Fruit fly (Drosophila melanogaster) whole organism, pupa: ENCODE data around the gene CG5079.

Experiments used
- CG10348 ChIP-seq: fragments of 200-800 bp; sonication (Bioruptor generic); IDR thresholded peaks from 2 replicates; pipeline ENCODE4 v1.3.6; 2022; ENCODE audit warnings: missing biosample characterization, missing genetic modification characterization
- CG12605 ChIP-seq: fragments of 200-800 bp; sonication (Bioruptor generic); IDR thresholded peaks from 2 replicates; pipeline ENCODE4 v1.3.6; 2022; ENCODE audit warnings: missing biosample characterization, missing genetic modification characterization
- CG13204 ChIP-seq: fragments of 200-800 bp; sonication (Bioruptor generic); optimal IDR thresholded peaks from 2 replicates; lab custom pipeline; 2018; ENCODE audit warnings: missing biosample characterization, mild to moderate bottlenecking, missing genetic modification characterization, moderate library complexity
- CG14655 ChIP-seq: fragments of 200-800 bp; sonication (Bioruptor generic); optimal IDR thresholded peaks from 3 replicates; lab custom pipeline; 2017; ENCODE audit warnings: mild to moderate bottlenecking, missing biosample characterization, missing genetic modification reagents, missing genetic modification characterization
- CG15710 ChIP-seq: fragments of 200-800 bp; sonication (Bioruptor generic); optimal IDR thresholded peaks from 2 replicates; lab custom pipeline; 2018; ENCODE audit warnings: missing biosample characterization, mild to moderate bottlenecking, missing genetic modification characterization, moderate library complexity
- CG17806 ChIP-seq: fragments of 200-800 bp; sonication (Bioruptor generic); optimal IDR thresholded peaks from 2 replicates; lab custom pipeline; 2018; ENCODE audit warnings: missing biosample characterization, mild to moderate bottlenecking, missing genetic modification characterization, moderate library complexity
- CG32121 ChIP-seq: fragments of 200-800 bp; sonication (Bioruptor generic); IDR thresholded peaks from 2 replicates; pipeline ENCODE4 v1.3.6; 2022; ENCODE audit warnings: missing biosample characterization, missing genetic modification characterization
- CG34367 ChIP-seq: fragments of 200-800 bp; sonication (Bioruptor generic); optimal IDR thresholded peaks from 2 replicates; lab custom pipeline; 2018; ENCODE audit warnings: missing biosample characterization, mild to moderate bottlenecking, missing genetic modification characterization
- CG4496 ChIP-seq: fragments of 200-800 bp; sonication (Bioruptor generic); IDR thresholded peaks from 3 replicates; pipeline ENCODE4 v1.3.6; 2022; ENCODE audit warnings: missing biosample characterization, missing genetic modification characterization
- CG8159 ChIP-seq: fragments of 200-800 bp; sonication (Bioruptor generic); optimal IDR thresholded peaks from 3 replicates; lab custom pipeline; 2018; ENCODE audit warnings: missing biosample characterization, mild to moderate bottlenecking, missing genetic modification characterization, moderate library complexity
- CG8301 ChIP-seq: fragments of 200-800 bp; sonication (Bioruptor generic); optimal IDR thresholded peaks from 2 replicates; lab custom pipeline; 2018; ENCODE audit warnings: missing biosample characterization, mild to moderate bottlenecking, missing genetic modification characterization
- CG9948 ChIP-seq: fragments of 200-800 bp; sonication (Bioruptor generic); optimal IDR thresholded peaks from 2 replicates; lab custom pipeline; 2018; ENCODE audit warnings: missing biosample characterization, mild to moderate bottlenecking, missing genetic modification characterization, moderate library complexity
- D1 ChIP-seq: fragments of 200-800 bp; sonication (Bioruptor generic); optimal IDR thresholded peaks from 2 replicates; lab custom pipeline; 2018; ENCODE audit warnings: missing biosample characterization, mild to moderate bottlenecking, missing genetic modification characterization, moderate library complexity
- EcR ChIP-seq: fragments of 200-800 bp; sonication (Bioruptor generic); optimal IDR thresholded peaks from 3 replicates; lab custom pipeline; 2019; ENCODE audit warnings: missing biosample characterization, missing genetic modification characterization, mild to moderate bottlenecking, moderate library complexity, missing genetic modification reagents
- Ets98B ChIP-seq: fragments of 200-800 bp; sonication (Bioruptor generic); IDR thresholded peaks from 2 replicates; pipeline ENCODE4 v1.3.6; 2022; ENCODE audit warnings: missing biosample characterization, missing genetic modification characterization
- Pif1A ChIP-seq: fragments of 200-800 bp; sonication (Bioruptor generic); optimal IDR thresholded peaks from 3 replicates; lab custom pipeline; 2016; ENCODE audit warnings: missing biosample characterization, missing genetic modification characterization
- Pif1B ChIP-seq: fragments of 200-800 bp; sonication (Bioruptor generic); optimal IDR thresholded peaks from 3 replicates; lab custom pipeline; 2016; ENCODE audit warnings: missing biosample characterization, missing genetic modification characterization
- Snoo ChIP-seq: fragments of 200-800 bp; sonication (Bioruptor generic); optimal IDR thresholded peaks from 3 replicates; lab custom pipeline; 2017; ENCODE audit warnings: missing biosample characterization, mild to moderate bottlenecking, missing genetic modification characterization, inconsistent platforms
- fd96Ca ChIP-seq: fragments of 200-800 bp; sonication (Bioruptor generic); IDR thresholded peaks from 3 replicates; pipeline ENCODE4 v1.3.6; 2022; ENCODE audit warnings: missing biosample characterization, missing genetic modification characterization
- gl ChIP-seq: fragments of 200-800 bp; sonication (Bioruptor generic); optimal IDR thresholded peaks from 2 replicates; lab custom pipeline; 2018; ENCODE audit warnings: missing biosample characterization, mild to moderate bottlenecking, missing genetic modification characterization
- rn ChIP-seq: fragments of 200-800 bp; sonication (Bioruptor generic); IDR thresholded peaks from 2 replicates; pipeline ENCODE4 v1.3.6; 2022; ENCODE audit warnings: missing biosample characterization, missing genetic modification characterization

The CG5079 gene

DNA sequence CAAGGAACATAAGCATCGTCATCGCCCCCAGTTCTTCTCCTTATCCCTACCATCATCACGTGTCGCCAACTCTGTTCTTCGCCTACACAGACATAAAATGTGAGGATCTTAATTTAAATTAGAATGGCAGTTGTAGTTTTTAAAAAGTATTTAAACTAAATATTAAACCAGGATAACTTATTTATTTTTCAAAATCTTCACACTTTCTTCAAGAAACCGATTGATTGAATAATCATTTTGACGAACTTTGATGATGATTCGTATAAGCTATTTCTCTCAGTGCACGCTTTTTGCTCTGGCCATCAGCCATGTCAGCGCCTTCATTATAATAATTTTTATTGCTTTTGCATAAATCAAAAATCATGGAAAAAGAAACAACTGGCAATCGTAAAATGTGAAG, 25.5 kb downstream of the CG5079 start:
- TF ChIP-seq CG34367 (tag; lab: Kevin White, UChicago) (peak; percentile 47), CG17806 (tag; lab: Kevin White, UChicago) (peak; percentile 76), CG8301 (tag; lab: Kevin White, UChicago) (peak; percentile 18), rn (GFP tag; lab: Robert Waterston, UW) (no peak), D1 (peak; percentile 52), Pif1A (GFP tag; lab: Kevin White, UChicago) (peak; percentile 59), CG10348 (GFP tag; lab: Robert Waterston, UW) (no peak), CG8159 (peak; percentile 76), Pif1B (peak; percentile 63), fd96Ca (no peak), CG9948 (tag; lab: Kevin White, UChicago) (peak; percentile 52), CG15710 (peak; percentile 71), Snoo (peak; percentile 72), CG12605 (GFP tag; lab: Robert Waterston, UW) (no peak), CG14655 (GFP tag; lab: Kevin White, UChicago) (peak; percentile 55)

DNA sequence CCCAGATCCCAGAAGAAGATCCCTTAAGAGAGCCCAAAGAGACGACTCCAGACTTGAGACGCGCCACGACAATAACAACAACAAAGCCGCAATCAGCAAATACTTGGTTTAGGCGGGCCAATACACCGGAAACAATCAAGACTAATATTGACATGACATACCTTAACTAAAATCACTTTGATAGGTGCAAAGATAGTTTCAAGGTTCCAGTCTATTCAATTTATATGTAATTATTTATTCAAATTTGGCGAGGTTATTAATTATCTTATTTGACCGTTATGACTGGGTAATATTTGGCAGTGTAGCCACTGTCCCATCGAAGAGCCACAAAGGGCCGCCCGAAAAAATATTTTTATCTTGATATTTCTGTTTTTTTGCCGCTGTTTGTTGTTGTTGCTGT, 27.0 kb downstream of the CG5079 start:
- no peak for TF ChIP-seq Ets98B (GFP tag; lab: Robert Waterston, UW)
- TF ChIP-seq CG10348 (GFP tag; lab: Robert Waterston, UW): no peak
- peak; percentile 91 for TF ChIP-seq Snoo
- TF ChIP-seq gl (tag; lab: Kevin White, UChicago): peak; percentile 64
- TF ChIP-seq EcR (GFP tag; lab: Kevin White, UChicago): no peak
- peak; percentile 90 for TF ChIP-seq CG17806 (tag; lab: Kevin White, UChicago)
- peak; percentile 66 for TF ChIP-seq CG13204 (GFP tag; lab: Kevin White, UChicago)
- TF ChIP-seq CG9948 (tag; lab: Kevin White, UChicago): peak; percentile 83
- peak; percentile 88 for TF ChIP-seq CG8159
- peak; percentile 74 for TF ChIP-seq CG34367 (tag; lab: Kevin White, UChicago)
- TF ChIP-seq D1: peak; percentile 68
- peak; percentile 81 for TF ChIP-seq Pif1A (GFP tag; lab: Kevin White, UChicago)
- TF ChIP-seq CG15710: peak; percentile 86
- no peak for TF ChIP-seq rn (GFP tag; lab: Robert Waterston, UW)
- TF ChIP-seq CG12605 (GFP tag; lab: Robert Waterston, UW): 0 out of 2 replicates have a peak, but pooled peaks have one; percentile 20
- TF ChIP-seq CG14655 (GFP tag; lab: Kevin White, UChicago): peak; percentile 68
- peak; percentile 75 for TF ChIP-seq CG4496 (GFP tag; lab: Robert Waterston, UW)
- TF ChIP-seq CG8301 (tag; lab: Kevin White, UChicago): peak; percentile 55
- TF ChIP-seq CG32121 (GFP tag; lab: Robert Waterston, UW): no peak
- peak; percentile 27; the same call in 1 of the 3 replicates for TF ChIP-seq fd96Ca
- TF ChIP-seq Pif1B: peak; percentile 85

DNA sequence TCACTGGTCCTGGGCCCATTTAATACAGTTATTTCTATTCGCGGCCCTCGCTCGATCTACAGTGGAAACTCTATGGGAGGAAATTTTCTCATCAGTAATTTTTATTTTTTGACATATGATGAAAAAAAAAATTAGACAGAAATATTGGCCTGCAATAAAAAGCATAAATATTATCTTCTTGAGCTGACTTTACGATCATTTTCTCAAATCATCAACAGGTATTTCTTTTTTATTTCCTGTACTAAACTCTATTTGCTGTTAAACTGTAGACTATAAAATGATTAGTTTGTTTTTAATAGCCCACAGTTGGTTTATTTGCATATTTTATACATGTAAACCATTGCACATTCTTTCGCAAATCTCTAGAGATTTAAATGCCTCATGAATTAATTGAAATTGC, 30.7 kb downstream of the CG5079 start:
- TF ChIP-seq CG8301 (tag; lab: Kevin White, UChicago) (peak; percentile 30), CG8159 (peak; percentile 45), D1 (peak; percentile 8), CG9948 (tag; lab: Kevin White, UChicago) (peak; percentile 45), CG12605 (GFP tag; lab: Robert Waterston, UW) (0 out of 2 replicates have a peak, but pooled peaks have one; percentile 7), CG17806 (tag; lab: Kevin White, UChicago) (peak; percentile 33), CG14655 (GFP tag; lab: Kevin White, UChicago) (peak; percentile 73), EcR (GFP tag; lab: Kevin White, UChicago) (no peak), CG34367 (tag; lab: Kevin White, UChicago) (no peak), Pif1A (GFP tag; lab: Kevin White, UChicago) (no peak)

DNA sequence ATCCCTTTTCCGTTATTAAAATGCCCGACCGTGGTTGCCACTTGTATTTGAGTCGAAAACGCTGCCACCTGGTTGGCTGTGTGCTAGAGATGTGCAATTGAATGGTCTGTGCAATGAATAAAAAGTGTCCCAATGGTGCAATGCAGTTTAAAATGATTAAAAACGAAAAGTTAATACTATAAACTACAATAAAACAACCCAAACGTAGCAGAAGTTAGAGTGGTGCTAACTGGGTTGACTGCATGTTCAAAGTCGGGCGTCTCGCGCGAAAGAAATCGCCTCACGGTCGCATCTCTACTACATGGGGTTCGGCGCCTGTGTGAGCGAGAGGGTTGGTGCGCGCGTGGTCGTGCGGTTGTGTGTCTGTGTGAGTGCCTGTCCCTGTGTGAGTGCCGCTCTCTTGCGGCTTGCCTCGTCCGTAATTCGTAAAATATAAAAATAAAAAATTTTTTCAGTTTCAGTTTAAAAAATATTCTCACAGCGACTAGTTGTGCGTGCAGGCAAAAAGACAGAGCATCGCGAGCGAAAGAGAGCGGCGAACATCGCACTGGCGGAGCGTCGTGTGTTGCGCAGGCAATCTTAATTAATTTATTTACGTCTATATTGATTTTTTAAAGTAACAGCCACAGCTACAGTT, 33.5 kb downstream of the CG5079 start:
- TF ChIP-seq Pif1A (GFP tag; lab: Kevin White, UChicago) (peak; percentile 75), CG13204 (GFP tag; lab: Kevin White, UChicago) (peak; percentile 4), CG4496 (GFP tag; lab: Robert Waterston, UW) (peak; percentile 82; the same call in 2 of the 3 replicates), CG8301 (tag; lab: Kevin White, UChicago) (peak; percentile 75), CG14655 (GFP tag; lab: Kevin White, UChicago) (peak; percentile 78), CG15710 (peak; percentile 82), Pif1B (peak; percentile 22), CG10348 (GFP tag; lab: Robert Waterston, UW) (peak; percentile 80), CG8159 (peak; percentile 75), Snoo (peak; percentile 70), gl (tag; lab: Kevin White, UChicago) (peak; percentile 44), Ets98B (GFP tag; lab: Robert Waterston, UW) (peak; percentile 71), fd96Ca (peak; percentile 92), CG34367 (tag; lab: Kevin White, UChicago) (peak; percentile 74), EcR (GFP tag; lab: Kevin White, UChicago) (peak; percentile 36), rn (GFP tag; lab: Robert Waterston, UW) (peak; percentile 79), CG9948 (tag; lab: Kevin White, UChicago) (peak; percentile 69), CG12605 (GFP tag; lab: Robert Waterston, UW) (peak; percentile 56; the same call in 1 of the 2 replicates), CG32121 (GFP tag; lab: Robert Waterston, UW) (peak; percentile 85), CG17806 (tag; lab: Kevin White, UChicago) (peak; percentile 69), D1 (no peak)

DNA sequence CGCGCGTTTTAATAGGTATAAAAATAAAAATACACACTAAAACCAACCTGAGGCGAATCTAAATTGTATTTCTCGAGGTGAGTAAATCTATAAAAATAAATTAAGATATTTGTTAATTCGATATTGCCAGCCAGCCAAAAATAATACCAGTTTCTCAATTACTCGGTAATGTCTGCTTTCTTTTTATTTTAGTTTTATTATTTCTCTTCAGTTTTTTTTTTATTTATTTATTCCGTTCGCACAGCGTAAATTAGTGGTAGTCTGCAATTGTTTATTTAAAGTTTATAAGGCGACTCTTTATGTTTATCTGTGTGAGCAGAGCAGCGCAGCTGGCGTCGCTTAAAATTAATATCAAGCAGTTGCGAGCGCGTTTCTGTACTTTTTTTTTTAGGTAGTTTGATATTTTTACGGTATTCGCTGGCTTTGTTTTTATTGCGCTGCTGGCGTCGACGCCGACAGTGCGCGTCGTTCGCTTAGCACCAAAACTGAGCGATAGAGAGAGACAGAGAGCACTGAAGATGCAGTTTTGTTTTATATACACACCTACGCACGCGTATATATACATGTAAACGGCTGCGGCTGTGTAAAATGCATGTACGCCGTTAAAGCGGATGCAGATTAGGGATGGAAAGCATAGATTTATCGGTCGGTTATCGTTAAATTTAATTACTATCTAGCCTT, 34.3 kb downstream of the CG5079 start:
- TF ChIP-seq rn (GFP tag; lab: Robert Waterston, UW) (peak; percentile 44; the same call in 1 of the 2 replicates), CG4496 (GFP tag; lab: Robert Waterston, UW) (peak; percentile 77; the same call in 2 of the 3 replicates), CG15710 (peak; percentile 30), CG32121 (GFP tag; lab: Robert Waterston, UW) (peak; percentile 84), CG10348 (GFP tag; lab: Robert Waterston, UW) (no peak), D1 (no peak), Snoo (peak; percentile 52), gl (tag; lab: Kevin White, UChicago) (peak; percentile 52), CG8301 (tag; lab: Kevin White, UChicago) (peak; percentile 22), CG13204 (GFP tag; lab: Kevin White, UChicago) (peak; percentile 67), CG8159 (peak; percentile 33), CG34367 (tag; lab: Kevin White, UChicago) (peak; percentile 33), EcR (GFP tag; lab: Kevin White, UChicago) (no peak), CG17806 (tag; lab: Kevin White, UChicago) (peak; percentile 10), CG14655 (GFP tag; lab: Kevin White, UChicago) (peak; percentile 58), Pif1B (peak; percentile 19), CG9948 (tag; lab: Kevin White, UChicago) (no peak), CG12605 (GFP tag; lab: Robert Waterston, UW) (peak; percentile 85), fd96Ca (peak; percentile 83), Pif1A (GFP tag; lab: Kevin White, UChicago) (peak; percentile 51), Ets98B (GFP tag; lab: Robert Waterston, UW) (peak; percentile 82)
